Fruit fly (Drosophila melanogaster): ENCODE measurements around the gene ND-B8.

Gene ND-B8

DNA sequence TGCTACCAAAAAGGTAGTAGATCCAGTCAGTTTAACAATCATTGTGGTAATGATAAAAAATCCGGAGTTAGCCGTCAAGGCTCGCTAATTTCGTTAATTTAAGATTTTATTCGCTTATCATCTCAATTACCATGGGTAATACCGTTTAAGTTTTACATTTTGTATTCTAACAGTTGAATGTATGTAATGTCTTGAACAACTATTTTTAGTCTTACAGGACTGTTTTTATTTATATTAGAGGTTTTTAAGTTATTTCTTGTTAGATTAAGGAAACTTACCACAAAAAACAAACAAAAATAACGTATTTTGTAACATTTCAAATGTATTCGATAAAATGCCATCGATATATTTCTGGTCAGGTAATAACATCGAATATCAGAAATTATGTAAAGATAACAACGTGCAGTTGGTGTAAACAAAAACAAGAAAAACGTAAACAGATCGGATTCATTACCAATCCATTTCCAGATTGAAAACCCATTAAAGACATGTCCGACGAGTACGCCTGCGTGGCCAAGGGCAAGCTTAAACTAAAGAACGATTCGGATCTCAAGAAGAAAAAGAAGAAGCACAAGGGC, 12.3 kb upstream of the ND-B8 start, which contains the start of the genes Sfp24F and CG15432:
Gene Sfp24F (minus strand): TSS at position 51 of the 578 bp plus-strand sequence.
Gene CG15432 (plus strand): TSS at position 311 of the 578 bp plus-strand sequence.
- TF ChIP-seq trem (tag; optimal IDR thresholded peaks at IDR 0.05) (peak; percentile 43), Bgb (GFP tag; IDR thresholded peaks at IDR 0.05; ENCODE audit: partially characterized antibody) (peak; percentile 59), bbx (GFP tag; IDR thresholded peaks at IDR 0.05; ENCODE audit: partially characterized antibody) (peak; percentile 41; the same call in 1 of the 2 replicates), sima (GFP tag; optimal IDR thresholded peaks at IDR 0.05) (no peak), Opbp (GFP tag; IDR thresholded peaks at IDR 0.05; ENCODE audit: partially characterized antibody) (peak; percentile 39; the same call in 1 of the 3 replicates), CG2116 (GFP tag; optimal IDR thresholded peaks at IDR 0.05) (peak; percentile 72), CG6175 (GFP tag; IDR thresholded peaks at IDR 0.05) (no peak), CG10267 (tag; optimal IDR thresholded peaks at IDR 0.05) (peak; percentile 26), Doc2 (GFP tag; IDR thresholded peaks at IDR 0.05) (no peak), slp2 (GFP tag; optimal IDR thresholded peaks at IDR 0.05) (peak; percentile 27), Fer2 (tag; optimal IDR thresholded peaks at IDR 0.05) (no peak), ato (GFP tag; IDR thresholded peaks at IDR 0.05; ENCODE audit: partially characterized antibody) (0 out of 2 replicates have a peak, but pooled peaks have one; percentile 11), MESR4 (GFP tag; optimal IDR thresholded peaks at IDR 0.05) (peak; percentile 30), CG11560 (tag; IDR thresholded peaks at IDR 0.05) (peak; percentile 98), pzg (GFP tag; optimal IDR thresholded peaks at IDR 0.05) (peak; percentile 56), CG14965 (GFP tag; optimal IDR thresholded peaks at IDR 0.05; ENCODE audit: borderline replicate concordance) (no peak), MBD-R2 (GFP tag; IDR thresholded peaks at IDR 0.05) (peak; percentile 87), CG12659 (GFP tag; optimal IDR thresholded peaks at IDR 0.05) (peak; percentile 8), CG1233 (GFP tag; optimal IDR thresholded peaks at IDR 0.05) (no peak), CG13287 (GFP tag; IDR thresholded peaks at IDR 0.05; ENCODE audit: partially characterized antibody) (peak; percentile 77), CG15269 (tag; optimal IDR thresholded peaks at IDR 0.05) (no peak), CG9437 (GFP tag; optimal IDR thresholded peaks at IDR 0.05) (peak; percentile 94), CG1603 (tag; optimal IDR thresholded peaks at IDR 0.05) (peak; percentile 99), vnd (GFP tag; IDR thresholded peaks at IDR 0.05; ENCODE audit: partially characterized antibody) (0 out of 3 replicates have a peak, but pooled peaks have one; percentile 29), Ptx1 (GFP tag; IDR thresholded peaks at IDR 0.05) (no peak), Scr (GFP tag; IDR thresholded peaks at IDR 0.05; ENCODE audit: partially characterized antibody) (peak; percentile 65), stwl (tag; optimal IDR thresholded peaks at IDR 0.05) (peak; percentile 83), unc-4 (GFP tag; IDR thresholded peaks at IDR 0.05; ENCODE audit: partially characterized antibody) (peak; percentile 55), E2f2 (GFP tag; IDR thresholded peaks at IDR 0.05) (peak; percentile 76), CG34224 (GFP tag; IDR thresholded peaks at IDR 0.05; ENCODE audit: partially characterized antibody) (peak; percentile 63; the same call in 2 of the 3 replicates), CG10959 (GFP tag; IDR thresholded peaks at IDR 0.05) (no peak), Dll (GFP tag; IDR thresholded peaks at IDR 0.05; ENCODE audit: partially characterized antibody) (peak; percentile 73), gfzf (GFP tag; optimal IDR thresholded peaks at IDR 0.05) (peak; percentile 32), Myb (GFP tag; optimal IDR thresholded peaks at IDR 0.05) (peak; percentile 94), Rx (GFP tag; IDR thresholded peaks at IDR 0.05) (no peak), Sry-δ (GFP tag; optimal IDR thresholded peaks at IDR 0.05) (peak; percentile 51), tna (GFP tag; IDR thresholded peaks at IDR 0.05; ENCODE audit: partially characterized antibody) (peak; percentile 39; the same call in 1 of the 2 replicates), CG30020 (tag; optimal IDR thresholded peaks at IDR 0.05) (peak; percentile 76), Ets97D (GFP tag; optimal IDR thresholded peaks at IDR 0.05) (peak; percentile 8), CG16813 (GFP tag; IDR thresholded peaks at IDR 0.05; ENCODE audit: partially characterized antibody) (peak; percentile 43; the same call in 1 of the 3 replicates), CG4617 (GFP tag; optimal IDR thresholded peaks at IDR 0.05; ENCODE audit: borderline replicate concordance) (peak; percentile 38), Dp (GFP tag; optimal IDR thresholded peaks at IDR 0.05) (peak; percentile 67), CG6791 (GFP tag; IDR thresholded peaks at IDR 0.05; ENCODE audit: partially characterized antibody) (peak; percentile 61; the same call in 1 of the 3 replicates), BEAF-32 (GFP tag; optimal IDR thresholded peaks at IDR 0.05) (peak; percentile 62), Doc3 (GFP tag; IDR thresholded peaks at IDR 0.05; ENCODE audit: partially characterized antibody) (0 out of 3 replicates have a peak, but pooled peaks have one; percentile 34), amos (GFP tag; IDR thresholded peaks at IDR 0.05; ENCODE audit: partially characterized antibody) (peak; percentile 55; the same call in 1 of the 2 replicates)
